Worm (Caenorhabditis elegans) whole organism, L3 larva: Measurements from ENCODE around the gene ceh-53.

Experiments
- ZK546.5 ChIP-seq: sonication (generic microtip); optimal IDR thresholded peaks from 2 replicates; lab custom pipeline; 2017; ENCODE audit warnings: missing biosample characterization, missing genetic modification characterization
- ceh-16 ChIP-seq: sonication (generic microtip); optimal IDR thresholded peaks from 2 replicates; lab custom pipeline; 2017; ENCODE audit warnings: missing biosample characterization, missing genetic modification characterization
- ceh-28 ChIP-seq: fragments of 150-350 bp; optimal IDR thresholded peaks from 2 replicates; lab custom pipeline; 2014; ENCODE audit warnings: missing biosample characterization, missing genetic modification reagents, missing genetic modification characterization
- ceh-82 ChIP-seq: fragments of 150-350 bp; optimal IDR thresholded peaks from 2 replicates; lab custom pipeline; 2014; ENCODE audit warnings: missing biosample characterization, missing genetic modification characterization
- ceh-9 ChIP-seq: sonication (generic microtip); optimal IDR thresholded peaks from 2 replicates; lab custom pipeline; 2018; ENCODE audit warnings: missing biosample characterization, missing genetic modification characterization
- elt-1 ChIP-seq: fragments of 150-350 bp; optimal IDR thresholded peaks from 2 replicates; lab custom pipeline; 2014; ENCODE audit warnings: missing biosample characterization, missing genetic modification characterization
- elt-2 ChIP-seq: sonication (generic microtip); optimal IDR thresholded peaks from 2 replicates; lab custom pipeline; 2016; ENCODE audit warnings: missing genetic modification reagents, mild to moderate bottlenecking, missing genetic modification characterization, missing compliant biosample characterization
- fkh-10 ChIP-seq: sonication (generic microtip); optimal IDR thresholded peaks from 2 replicates; lab custom pipeline; 2017; ENCODE audit warnings: missing biosample characterization, missing genetic modification reagents, missing genetic modification characterization
- fkh-2 ChIP-seq: fragments of 150-350 bp; optimal IDR thresholded peaks from 2 replicates; lab custom pipeline; 2014; ENCODE audit warnings: missing biosample characterization, missing genetic modification reagents, missing genetic modification characterization
- hmg-11 ChIP-seq: sonication (generic microtip); optimal IDR thresholded peaks from 2 replicates; lab custom pipeline; 2016; ENCODE audit warnings: missing genetic modification characterization, missing compliant biosample characterization
- jun-1 ChIP-seq: fragments of 150-350 bp; optimal IDR thresholded peaks from 2 replicates; lab custom pipeline; 2014; ENCODE audit warnings: missing biosample characterization, missing genetic modification reagents, missing genetic modification characterization
- lin-15B ChIP-seq: fragments of 150-350 bp; optimal IDR thresholded peaks from 2 replicates; lab custom pipeline; 2014; ENCODE audit warnings: missing biosample characterization, missing genetic modification characterization
- lin-39 ChIP-seq: fragments of 150-350 bp; optimal IDR thresholded peaks from 2 replicates; lab custom pipeline; 2018; ENCODE audit warnings: missing biosample characterization, missing genetic modification reagents, missing genetic modification characterization
- lsy-12 ChIP-seq: sonication (generic microtip); optimal IDR thresholded peaks from 2 replicates; lab custom pipeline; 2016; ENCODE audit warnings: mild to moderate bottlenecking, missing genetic modification characterization, missing compliant biosample characterization
- mml-1 ChIP-seq: fragments of 150-350 bp; sonication (generic microtip); optimal IDR thresholded peaks from 3 replicates; lab custom pipeline; 2014; ENCODE audit warnings: missing biosample characterization, missing genetic modification characterization
- nfya-1 ChIP-seq: sonication (generic microtip); optimal IDR thresholded peaks from 2 replicates; lab custom pipeline; 2017; ENCODE audit warnings: missing genetic modification characterization, mild to moderate bottlenecking, missing compliant biosample characterization, antibody characterized with exemption, moderate library complexity; ENCODE audit not compliant: insufficient read depth
- nhr-12 ChIP-seq: fragments of 150-350 bp; optimal IDR thresholded peaks from 2 replicates; lab custom pipeline; 2014; ENCODE audit warnings: missing biosample characterization, missing genetic modification characterization
- nhr-25 ChIP-seq: sonication (generic microtip); optimal IDR thresholded peaks from 2 replicates; lab custom pipeline; 2017; ENCODE audit warnings: missing biosample characterization, missing genetic modification characterization
- nhr-28 ChIP-seq: fragments of 150-350 bp; optimal IDR thresholded peaks from 2 replicates; lab custom pipeline; 2014; ENCODE audit warnings: missing biosample characterization, missing genetic modification characterization
- nhr-43 ChIP-seq: sonication (generic microtip); optimal IDR thresholded peaks from 2 replicates; lab custom pipeline; 2016; ENCODE audit warnings: mild to moderate bottlenecking, missing genetic modification characterization, missing compliant biosample characterization; ENCODE audit not compliant: poor library complexity, severe bottlenecking
- nhr-67 ChIP-seq: fragments of 150-350 bp; optimal IDR thresholded peaks from 2 replicates; lab custom pipeline; 2014; ENCODE audit warnings: missing biosample characterization, missing genetic modification characterization
- nhr-76 ChIP-seq: fragments of 150-350 bp; sonication (generic microtip); optimal IDR thresholded peaks from 5 replicates; lab custom pipeline; 2014; ENCODE audit warnings: missing biosample characterization, missing genetic modification characterization
- pha-4 ChIP-seq: fragments of 150-350 bp; optimal IDR thresholded peaks from 2 replicates; lab custom pipeline; 2014; ENCODE audit warnings: missing biosample characterization, missing genetic modification reagents, missing genetic modification characterization
- pqm-1 ChIP-seq: fragments of 150-350 bp; optimal IDR thresholded peaks from 2 replicates; lab custom pipeline; 2017; ENCODE audit warnings: missing biosample characterization, missing genetic modification characterization, inconsistent platforms
- sea-2 ChIP-seq: fragments of 150-350 bp; sonication (generic microtip); optimal IDR thresholded peaks from 4 replicates; lab custom pipeline; 2014; ENCODE audit warnings: missing biosample characterization, missing genetic modification reagents, missing genetic modification characterization
- snpc-4 ChIP-seq: fragments of 150-350 bp; optimal IDR thresholded peaks from 2 replicates; lab custom pipeline; 2014; ENCODE audit warnings: missing biosample characterization, missing genetic modification characterization
- tbx-2 ChIP-seq: sonication (generic microtip); optimal IDR thresholded peaks from 2 replicates; lab custom pipeline; 2016; ENCODE audit warnings: mild to moderate bottlenecking, missing genetic modification characterization, missing compliant biosample characterization
- unc-39 ChIP-seq: sonication (generic microtip); optimal IDR thresholded peaks from 4 replicates; lab custom pipeline; 2017; ENCODE audit warnings: missing biosample characterization, missing genetic modification characterization
- unc-62 ChIP-seq: fragments of 150-350 bp; sonication (generic microtip); optimal IDR thresholded peaks from 4 replicates; lab custom pipeline; 2014; ENCODE audit warnings: missing biosample characterization, missing genetic modification reagents, missing genetic modification characterization
- zag-1 ChIP-seq: fragments of 150-350 bp; optimal IDR thresholded peaks from 2 replicates; lab custom pipeline; 2014; ENCODE audit warnings: missing biosample characterization, missing genetic modification characterization
- ztf-11 ChIP-seq: fragments of 150-350 bp; optimal IDR thresholded peaks from 2 replicates; lab custom pipeline; 2014; ENCODE audit warnings: missing biosample characterization, missing genetic modification characterization
- ztf-4 ChIP-seq: fragments of 150-350 bp; optimal IDR thresholded peaks from 2 replicates; lab custom pipeline; 2014; ENCODE audit warnings: missing biosample characterization, missing genetic modification characterization

Gene ceh-53

ce11 chrIV:3539253-3539652 is 41.2 kb downstream of the ceh-53 start:
- TF ChIP-seq snpc-4 (no peak), hmg-11 (tag; lab: Kevin White, UChicago) (peak; percentile 15)

- TF ChIP-seq pqm-1 (tag; lab: Kevin White, UChicago): no peak
- no peak for TF ChIP-seq unc-62 (GFP tag; lab: Kevin White, UChicago)
These were observed 41.9 kb downstream of the ceh-53 start, which contains the start of gene B0212.3 for ce11 chrIV:3539872-3540271. Gene B0212.3 (plus strand): TSS chrIV:3540172.

- no peak for TF ChIP-seq ceh-16 (tag; lab: Kevin White, UChicago)
- peak; percentile 85 for TF ChIP-seq ceh-28 (tag; lab: Kevin White, UChicago)
- TF ChIP-seq zag-1: no peak
- no peak for TF ChIP-seq mml-1 (tag; lab: Kevin White, UChicago)
These were observed 47.1 kb downstream of the ceh-53 start for ce11 chrIV:3545060-3545459.

- TF ChIP-seq nfya-1 (tag; lab: Kevin White, UChicago) (no peak), nhr-43 (tag; lab: Kevin White, UChicago) (no peak), nhr-25 (no peak), ceh-9 (no peak), fkh-2 (tag; lab: Kevin White, UChicago) (no peak), ztf-11 (no peak), elt-1 (tag; lab: Kevin White, UChicago) (no peak), mml-1 (tag; lab: Kevin White, UChicago) (no peak), nhr-67 (tag; lab: Kevin White, UChicago) (no peak), nhr-28 (tag; lab: Kevin White, UChicago) (no peak), unc-39 (tag; lab: Kevin White, UChicago) (no peak)
These were observed 49.5 kb downstream of the ceh-53 start, which contains the start of gene nstp-6 for ce11 chrIV:3547500-3547899. Gene nstp-6 (minus strand): TSS chrIV:3547600.

DNA sequence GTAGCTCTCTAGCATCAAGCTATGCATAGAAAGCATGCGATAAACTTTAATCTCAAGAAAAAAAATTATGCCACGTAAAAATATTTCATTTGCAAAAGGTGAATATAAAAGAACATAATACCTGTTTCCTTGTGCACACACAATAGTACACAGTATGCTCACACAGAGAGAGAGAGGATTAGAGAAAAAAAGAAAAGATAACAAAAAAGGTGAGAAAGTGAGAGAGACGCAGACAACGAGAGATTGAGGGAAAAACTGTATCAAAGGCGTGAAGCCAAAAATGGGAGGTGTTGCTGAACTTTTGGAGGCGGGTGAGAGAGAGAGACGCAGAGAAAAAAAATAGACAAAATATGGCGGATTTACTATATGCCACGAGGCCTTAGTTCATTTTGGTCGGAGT is 50.3 kb downstream of the ceh-53 start:
- TF ChIP-seq pqm-1 (tag; lab: Kevin White, UChicago) (peak; percentile 73), elt-2 (tag; lab: Kevin White, UChicago) (peak; percentile 77), jun-1 (tag; lab: Kevin White, UChicago) (no peak), pha-4 (peak; percentile 92)

- TF ChIP-seq lin-39 (peak; percentile 57), snpc-4 (peak; percentile 9), hmg-11 (tag; lab: Kevin White, UChicago) (peak; percentile 95), nhr-12 (no peak), sea-2 (GFP tag; lab: Kevin White, UChicago) (no peak), nfya-1 (tag; lab: Kevin White, UChicago) (peak; percentile 47), tbx-2 (peak; percentile 53), fkh-10 (no peak), ceh-82 (tag; lab: Kevin White, UChicago) (no peak), lsy-12 (tag; lab: Kevin White, UChicago) (peak; percentile 58), ztf-4 (tag; lab: Kevin White, UChicago) (peak; percentile 4), ztf-11 (no peak), pqm-1 (tag; lab: Kevin White, UChicago) (peak; percentile 17), lin-15B (peak; percentile 27), nhr-28 (tag; lab: Kevin White, UChicago) (no peak), ZK546.5 (tag; lab: Kevin White, UChicago) (no peak), nhr-76 (no peak), nhr-43 (tag; lab: Kevin White, UChicago) (peak; percentile 75), elt-2 (tag; lab: Kevin White, UChicago) (peak; percentile 33)
These were observed 53.9 kb downstream of the ceh-53 start for ce11 chrIV:3551777-3552462.
